Fruit fly (Drosophila melanogaster) whole organism, embryonic: ENCODE data around the gene CG8993.

Experiments used
- Atf6 ChIP-seq: fragments of 200-800 bp; sonication (Bioruptor generic); IDR thresholded peaks from 2 replicates; pipeline ENCODE4 v1.3.6; 2022; ENCODE audit warnings: missing biosample characterization, missing genetic modification characterization
- BtbVII ChIP-seq: fragments of 200-800 bp; sonication (Bioruptor generic); optimal IDR thresholded peaks from 3 replicates; lab custom pipeline; 2017; ENCODE audit warnings: missing biosample characterization, mild to moderate bottlenecking, missing genetic modification characterization
- CG10147 ChIP-seq: fragments of 200-800 bp; sonication (Bioruptor generic); optimal IDR thresholded peaks from 2 replicates; lab custom pipeline; 2019; ENCODE audit warnings: missing biosample characterization, mild to moderate bottlenecking, missing genetic modification characterization, moderate library complexity
- CG10274 ChIP-seq: fragments of 200-800 bp; sonication (Bioruptor generic); optimal IDR thresholded peaks from 3 replicates; lab custom pipeline; 2017; ENCODE audit warnings: missing biosample characterization, mild to moderate bottlenecking, missing genetic modification characterization
- CG10366 ChIP-seq: fragments of 200-800 bp; sonication (Bioruptor generic); IDR thresholded peaks from 2 replicates; pipeline ENCODE4 v1.3.6; 2022; ENCODE audit warnings: missing biosample characterization, missing genetic modification characterization
- CG10431 ChIP-seq: fragments of 200-800 bp; sonication (Bioruptor generic); optimal IDR thresholded peaks from 3 replicates; lab custom pipeline; 2018; ENCODE audit warnings: missing biosample characterization, mild to moderate bottlenecking, missing genetic modification characterization
- CG10565 ChIP-seq: fragments of 200-800 bp; sonication (Bioruptor generic); optimal IDR thresholded peaks from 3 replicates; lab custom pipeline; 2016; ENCODE audit warnings: missing biosample characterization, mild to moderate bottlenecking, missing genetic modification characterization
- CG11093 ChIP-seq: fragments of 200-800 bp; sonication (Bioruptor generic); IDR thresholded peaks from 3 replicates; pipeline ENCODE4 v1.3.6; 2022; ENCODE audit warnings: missing biosample characterization, missing genetic modification characterization
- CG12104 ChIP-seq: fragments of 200-800 bp; sonication (Bioruptor generic); optimal IDR thresholded peaks from 3 replicates; lab custom pipeline; 2016; ENCODE audit warnings: missing biosample characterization, missing genetic modification characterization
- CG12219 ChIP-seq: fragments of 200-800 bp; sonication (Bioruptor generic); optimal IDR thresholded peaks from 3 replicates; lab custom pipeline; 2018; ENCODE audit warnings: missing biosample characterization, mild to moderate bottlenecking, missing genetic modification characterization
- CG12942 ChIP-seq: fragments of 200-800 bp; sonication (Bioruptor generic); optimal IDR thresholded peaks from 3 replicates; lab custom pipeline; 2016; ENCODE audit warnings: missing biosample characterization, missing genetic modification characterization
- CG13624 ChIP-seq: fragments of 200-800 bp; sonication (Bioruptor generic); optimal IDR thresholded peaks from 2 replicates; lab custom pipeline; 2016; ENCODE audit warnings: missing biosample characterization, missing genetic modification characterization
- CG18011 ChIP-seq: fragments of 200-800 bp; sonication (Bioruptor generic); optimal IDR thresholded peaks from 2 replicates; lab custom pipeline; 2017; ENCODE audit warnings: missing biosample characterization, missing genetic modification characterization, mild to moderate bottlenecking, moderate library complexity, missing genotype
- CG3163 ChIP-seq: fragments of 200-800 bp; sonication (Bioruptor generic); optimal IDR thresholded peaks from 3 replicates; lab custom pipeline; 2016; ENCODE audit warnings: missing biosample characterization, missing genetic modification characterization
- CG34422 ChIP-seq: fragments of 200-800 bp; sonication (Bioruptor generic); IDR thresholded peaks from 3 replicates; pipeline ENCODE4 v1.3.6; 2022; ENCODE audit warnings: missing biosample characterization, missing genetic modification characterization
- CG4424 ChIP-seq: fragments of 200-800 bp; sonication (Bioruptor generic); optimal IDR thresholded peaks from 3 replicates; lab custom pipeline; 2016; ENCODE audit warnings: missing biosample characterization, missing genetic modification characterization
- CG4820 ChIP-seq: fragments of 200-800 bp; sonication (Bioruptor generic); optimal IDR thresholded peaks from 3 replicates; lab custom pipeline; 2016; ENCODE audit warnings: missing biosample characterization, missing genetic modification characterization
- CG4854 ChIP-seq: fragments of 200-800 bp; sonication (Bioruptor generic); optimal IDR thresholded peaks from 2 replicates; lab custom pipeline; 2016; ENCODE audit warnings: missing biosample characterization, missing genetic modification characterization, inconsistent platforms
- CG5245 ChIP-seq: fragments of 200-800 bp; sonication (Bioruptor generic); optimal IDR thresholded peaks from 3 replicates; lab custom pipeline; 2016; ENCODE audit warnings: missing biosample characterization, missing genetic modification characterization
- CG7357 ChIP-seq: fragments of 200-800 bp; sonication (Bioruptor generic); IDR thresholded peaks from 3 replicates; pipeline ENCODE4 v1.3.6; 2022; ENCODE audit warnings: missing biosample characterization, missing genetic modification characterization
- CG8478 ChIP-seq: fragments of >200 bp; optimal IDR thresholded peaks from 2 replicates; lab custom pipeline; 2018
- CG8765 ChIP-seq: fragments of 200-800 bp; sonication (Bioruptor generic); IDR thresholded peaks from 2 replicates; pipeline ENCODE4 v1.3.6; 2022; ENCODE audit warnings: missing biosample characterization, missing genetic modification characterization
- CG8944 ChIP-seq: fragments of 200-800 bp; sonication (Bioruptor generic); optimal IDR thresholded peaks from 3 replicates; lab custom pipeline; 2016; ENCODE audit warnings: missing biosample characterization, missing genetic modification characterization
- D19A ChIP-seq: fragments of 200-800 bp; optimal IDR thresholded peaks from 3 replicates; lab custom pipeline; 2019; ENCODE audit warnings: missing biosample characterization, mild to moderate bottlenecking, missing genetic modification characterization, moderate library complexity
- Dfd ChIP-seq, 2 experiments: fragments of >200 bp; optimal IDR thresholded peaks; 2 replicates each; lab custom pipeline; 2017; ENCODE audit warnings: missing biosample characterization in 2 of 2, missing genetic modification characterization in 2 of 2
- Dip3 ChIP-seq: fragments of 200-800 bp; sonication (Bioruptor generic); optimal IDR thresholded peaks from 3 replicates; lab custom pipeline; 2016; ENCODE audit warnings: missing biosample characterization, missing genetic modification characterization
- Dref ChIP-seq: fragments of 200-800 bp; sonication (Bioruptor generic); IDR thresholded peaks from 2 replicates; pipeline ENCODE4 v1.3.6; 2022; ENCODE audit warnings: missing biosample characterization, missing genetic modification characterization
- GATAe ChIP-seq: fragments of 200-800 bp; sonication (Bioruptor generic); conservative IDR thresholded peaks from 2 replicates; pipeline ENCODE4 v1.3.6; 2022; ENCODE audit warnings: missing biosample characterization, missing genetic modification characterization
- Lim3 ChIP-seq: fragments of 200-800 bp; sonication (Bioruptor generic); IDR thresholded peaks from 2 replicates; pipeline ENCODE4 v1.3.6; 2022; ENCODE audit warnings: missing biosample characterization, missing genetic modification characterization
- Mrtf ChIP-seq: fragments of 200-800 bp; sonication (Bioruptor generic); IDR thresholded peaks from 3 replicates; pipeline ENCODE4 v1.3.6; 2022; ENCODE audit warnings: missing biosample characterization, missing genetic modification characterization
- NC2β ChIP-seq: fragments of 200-800 bp; sonication (Bioruptor generic); optimal IDR thresholded peaks from 2 replicates; lab custom pipeline; 2016; ENCODE audit warnings: missing biosample characterization, missing genetic modification characterization
- Nf-YC ChIP-seq: fragments of 200-800 bp; optimal IDR thresholded peaks from 3 replicates; lab custom pipeline; 2019; ENCODE audit warnings: missing biosample characterization, mild to moderate bottlenecking, missing genetic modification characterization, moderate library complexity
- Rfx ChIP-seq: fragments of 200-800 bp; sonication (Bioruptor generic); IDR thresholded peaks from 2 replicates; pipeline ENCODE4 v1.3.6; 2022; ENCODE audit warnings: missing biosample characterization, missing genetic modification characterization
- ac ChIP-seq: fragments of 200-800 bp; sonication (Bioruptor generic); optimal IDR thresholded peaks from 3 replicates; lab custom pipeline; 2017; ENCODE audit warnings: missing biosample characterization, mild to moderate bottlenecking, missing genetic modification characterization
- ap ChIP-seq: fragments of 200-800 bp; sonication (Bioruptor generic); IDR thresholded peaks from 2 replicates; pipeline ENCODE4 v1.3.6; 2022; ENCODE audit warnings: missing biosample characterization, missing genetic modification characterization
- chif ChIP-seq, 2 experiments: fragments of 200-800 bp; sonication (Bioruptor generic); optimal IDR thresholded peaks; 3 replicates each; lab custom pipeline; 2016; ENCODE audit warnings: missing biosample characterization in 2 of 2, missing genetic modification characterization in 2 of 2
- chinmo ChIP-seq: fragments of 200-800 bp; sonication (Bioruptor generic); IDR thresholded peaks from 4 replicates; pipeline ENCODE4 v1.3.6; 2022; ENCODE audit warnings: missing biosample characterization, missing genetic modification characterization; ENCODE audit not compliant: partially characterized antibody
- ewg ChIP-seq: fragments of 200-800 bp; sonication (Bioruptor generic); optimal IDR thresholded peaks from 3 replicates; lab custom pipeline; 2017; ENCODE audit warnings: mild to moderate bottlenecking, missing biosample characterization, missing genetic modification reagents, missing genetic modification characterization
- fru ChIP-seq: fragments of >200 bp; optimal IDR thresholded peaks from 2 replicates; lab custom pipeline; 2017
- gcm ChIP-seq: fragments of 200-800 bp; sonication (Bioruptor generic); optimal IDR thresholded peaks from 2 replicates; lab custom pipeline; 2019; ENCODE audit warnings: missing biosample characterization, mild to moderate bottlenecking, missing genetic modification characterization, moderate library complexity
- gem ChIP-seq: fragments of 200-800 bp; sonication (Bioruptor generic); optimal IDR thresholded peaks from 2 replicates; lab custom pipeline; 2019; ENCODE audit warnings: missing biosample characterization, mild to moderate bottlenecking, missing genetic modification characterization, moderate library complexity
- org-1 ChIP-seq: fragments of 200-800 bp; sonication (Bioruptor generic); optimal IDR thresholded peaks from 2 replicates; lab custom pipeline; 2017; ENCODE audit warnings: missing biosample characterization, missing genetic modification characterization
- pfk ChIP-seq: fragments of 200-800 bp; sonication (Bioruptor generic); optimal IDR thresholded peaks from 2 replicates; lab custom pipeline; 2018; ENCODE audit warnings: missing biosample characterization, mild to moderate bottlenecking, missing genetic modification characterization, moderate library complexity
- psq ChIP-seq: fragments of 200-800 bp; sonication (Bioruptor generic); optimal IDR thresholded peaks from 2 replicates; lab custom pipeline; 2017; ENCODE audit warnings: missing biosample characterization, missing genetic modification characterization
- rib ChIP-seq: fragments of 200-800 bp; sonication (Bioruptor generic); IDR thresholded peaks from 2 replicates; pipeline ENCODE4 v1.3.6; 2022; ENCODE audit warnings: missing biosample characterization, missing genetic modification characterization
- salm ChIP-seq: fragments of 200-800 bp; sonication (Bioruptor generic); optimal IDR thresholded peaks from 2 replicates; lab custom pipeline; 2018; ENCODE audit warnings: missing biosample characterization, mild to moderate bottlenecking, missing genetic modification characterization
- sim ChIP-seq: fragments of 200-800 bp; sonication (Bioruptor generic); IDR thresholded peaks from 2 replicates; pipeline ENCODE4 v1.3.6; 2022; ENCODE audit warnings: missing biosample characterization, missing genetic modification characterization
- so ChIP-seq: fragments of 200-800 bp; sonication (Bioruptor generic); IDR thresholded peaks from 3 replicates; pipeline ENCODE4 v1.3.6; 2022; ENCODE audit warnings: missing biosample characterization, missing genetic modification characterization
- toy ChIP-seq: fragments of 200-800 bp; sonication (Bioruptor generic); IDR thresholded peaks from 2 replicates; pipeline ENCODE4 v1.3.6; 2022; ENCODE audit warnings: missing biosample characterization, missing genetic modification characterization
- unpg ChIP-seq: fragments of 200-800 bp; sonication (Bioruptor generic); optimal IDR thresholded peaks from 3 replicates; lab custom pipeline; 2018; ENCODE audit warnings: missing biosample characterization, mild to moderate bottlenecking, missing genetic modification characterization, moderate library complexity
- usp ChIP-seq: fragments of >200 bp; optimal IDR thresholded peaks from 2 replicates; lab custom pipeline; 2017; ENCODE audit warnings: missing biosample characterization, missing genetic modification characterization
- zen2 ChIP-seq: fragments of 200-800 bp; sonication (Bioruptor generic); IDR thresholded peaks from 3 replicates; pipeline ENCODE4 v1.3.6; 2022; ENCODE audit warnings: missing biosample characterization, missing genetic modification characterization; ENCODE audit not compliant: partially characterized antibody

Gene CG8993

dm6 chr3L:2371882-2372281 is at the start of gene CG8993, which contains the start of gene CG1317:
Gene CG8993, plus strand, starts transcription at chr3L:2372199.
Gene CG1317, minus strand, starts transcription at chr3L:2371939.
- TF ChIP-seq rib = 0 out of 2 replicates have a peak, but pooled peaks have one; percentile 36
- TF ChIP-seq CG4854 (GFP tag; lab: Kevin White, UChicago) = no peak
- TF ChIP-seq ap (GFP tag; lab: Robert Waterston, UW) = 0 out of 2 replicates have a peak, but pooled peaks have one; percentile 23
- TF ChIP-seq chinmo = 0 out of 4 replicates have a peak, but pooled peaks have one; percentile 22
- TF ChIP-seq chif (GFP tag; optimal IDR thresholded peaks at IDR 0.05; lab: Kevin White, UChicago) = no peak
- TF ChIP-seq org-1 = no peak
- peak in 1 of 2 experiments; percentile 42 for TF ChIP-seq Dfd (GFP tag; optimal IDR thresholded peaks at IDR 0.05; lab: Kevin White, UChicago)
- peak; percentile 57 for TF ChIP-seq CG4820
- TF ChIP-seq CG8478 = no peak
- peak; percentile 26; the same call in 1 of the 3 replicates for TF ChIP-seq CG7357 (GFP tag; lab: Robert Waterston, UW)
- no peak for TF ChIP-seq Lim3 (GFP tag; lab: Robert Waterston, UW)
- no peak for TF ChIP-seq unpg
- TF ChIP-seq zen2 (GFP tag; lab: Robert Waterston, UW) = no peak
- TF ChIP-seq CG10366 (GFP tag; lab: Robert Waterston, UW) = peak; percentile 38; the same call in 1 of the 2 replicates
- TF ChIP-seq CG12104 (GFP tag; lab: Kevin White, UChicago) = no peak
- no peak for TF ChIP-seq ac (GFP tag; lab: Kevin White, UChicago)
- peak; percentile 57 for TF ChIP-seq CG4424 (GFP tag; lab: Kevin White, UChicago)
- 0 out of 2 replicates have a peak, but pooled peaks have one; percentile 2 for TF ChIP-seq Dref
- no peak for TF ChIP-seq CG11093 (GFP tag; lab: Robert Waterston, UW)
- no peak for TF ChIP-seq psq (GFP tag; lab: Kevin White, UChicago)
- no peak for TF ChIP-seq toy (GFP tag; lab: Robert Waterston, UW)
- TF ChIP-seq CG10565 (GFP tag; lab: Kevin White, UChicago) = no peak
- peak; percentile 9 for TF ChIP-seq CG18011
- no peak for TF ChIP-seq usp
- TF ChIP-seq CG8765 (GFP tag; lab: Robert Waterston, UW) = 0 out of 2 replicates have a peak, but pooled peaks have one; percentile 45
- TF ChIP-seq gem = peak; percentile 74
- TF ChIP-seq pfk (GFP tag; lab: Kevin White, UChicago) = no peak
- no peak for TF ChIP-seq salm (tag; lab: Kevin White, UChicago)
- no peak for TF ChIP-seq CG3163 (GFP tag; lab: Kevin White, UChicago)
- no peak for TF ChIP-seq CG12219 (GFP tag; lab: Kevin White, UChicago)
- TF ChIP-seq fru (lab: Kevin White, UChicago) = no peak
- TF ChIP-seq CG5245 (GFP tag; lab: Kevin White, UChicago) = no peak
- TF ChIP-seq CG12942 = peak; percentile 55
- peak; percentile 64; the same call in 2 of the 3 replicates for TF ChIP-seq CG34422 (GFP tag; lab: Robert Waterston, UW)
- TF ChIP-seq CG10431 (GFP tag; lab: Kevin White, UChicago) = no peak
- no peak for TF ChIP-seq BtbVII (GFP tag; lab: Kevin White, UChicago)
- TF ChIP-seq so (GFP tag; lab: Robert Waterston, UW) = no peak
- no peak for TF ChIP-seq CG13624 (GFP tag; lab: Kevin White, UChicago)
- no peak for TF ChIP-seq GATAe (GFP tag; lab: Robert Waterston, UW)
- no peak for TF ChIP-seq Dip3
- peak; percentile 61 for TF ChIP-seq CG10147 (GFP tag; lab: Kevin White, UChicago)
- TF ChIP-seq Mrtf (GFP tag; lab: Robert Waterston, UW) = no peak
- 0 out of 2 replicates have a peak, but pooled peaks have one; percentile 37 for TF ChIP-seq Atf6
- TF ChIP-seq ewg (GFP tag; lab: Kevin White, UChicago) = no peak
- TF ChIP-seq sim (GFP tag; lab: Robert Waterston, UW) = 0 out of 2 replicates have a peak, but pooled peaks have one; percentile 39
- peak; percentile 22 for TF ChIP-seq D19A (tag; lab: Kevin White, UChicago)
- no peak for TF ChIP-seq NC2β (GFP tag; lab: Kevin White, UChicago)
- no peak for TF ChIP-seq gcm (GFP tag; lab: Kevin White, UChicago)
- TF ChIP-seq CG8944 (GFP tag; lab: Kevin White, UChicago) = no peak
- TF ChIP-seq Nf-YC = peak; percentile 54
- peak; percentile 67; the same call in 1 of the 2 replicates for TF ChIP-seq Rfx (GFP tag; lab: Robert Waterston, UW)
- no peak for TF ChIP-seq CG10274
